Fruit fly (Drosophila melanogaster): ENCODE data around the gene CG14260.

DNA sequence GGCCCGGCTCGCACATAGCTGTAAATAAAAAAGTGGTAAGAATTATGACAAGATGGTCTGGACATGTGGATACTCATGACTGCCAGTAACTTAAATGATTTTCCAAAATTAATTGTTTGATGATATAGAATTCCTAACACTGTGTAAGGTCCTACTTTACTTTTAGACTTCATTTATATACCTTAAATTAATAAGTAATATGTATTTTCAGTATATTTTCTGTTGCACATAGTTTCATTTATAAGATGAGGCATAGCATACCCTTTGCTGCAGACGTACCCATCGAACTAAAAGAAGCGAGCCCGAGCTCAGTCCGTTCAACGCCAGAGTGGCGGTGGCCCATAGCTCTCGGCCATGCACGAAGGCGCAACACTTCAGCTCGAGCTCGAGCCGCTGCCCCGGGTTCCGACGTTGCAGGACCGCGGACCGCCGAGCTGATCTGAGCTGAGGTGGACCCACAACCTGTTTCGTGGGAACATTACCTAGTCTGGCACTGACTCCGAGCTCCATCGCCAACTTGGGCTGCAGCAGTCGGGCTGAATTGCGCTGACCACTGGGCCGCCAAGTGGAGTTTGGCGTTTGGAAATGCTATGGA is 47.7 kb upstream of the CG14260 start:
- TF ChIP-seq Rel (GFP tag; optimal IDR thresholded peaks at IDR 0.05) (peak; percentile 29), Rel (tag; optimal IDR thresholded peaks at IDR 0.05) (no peak), pan (optimal IDR thresholded peaks at IDR 0.05) (no peak), br (GFP tag; optimal IDR thresholded peaks at IDR 0.05) (peak; percentile 46), Dfd (GFP tag; optimal IDR thresholded peaks at IDR 0.05) (no peak), dl (GFP tag; optimal IDR thresholded peaks at IDR 0.05; ENCODE audit: insufficient read depth in 1 of 2, partially characterized antibody in 2 of 2) (no peak), OdsH (GFP tag; optimal IDR thresholded peaks at IDR 0.05) (peak; percentile 75)

Measured in whole organism, wandering third instar larva.